Worm (Caenorhabditis elegans): ENCODE measurements around the gene Y49F6C.8.

ce11 chrII:3414383-3414910 lies 44.5 kb upstream of the Y49F6C.8 start, which contains the start of the genes F18A12.7 and F18A12.2:
- no peak for TF ChIP-seq scrt-1 (GFP tag; IDR thresholded peaks at IDR 0.05)
- TF ChIP-seq ceh-36 (tag; optimal IDR thresholded peaks at IDR 0.05) = no peak
- TF ChIP-seq sea-1 (GFP tag; conservative IDR thresholded peaks at IDR 0.05) = no peak
- no peak for TF ChIP-seq ama-1 (optimal IDR thresholded peaks at IDR 0.05)
- TF ChIP-seq tbx-37 (GFP tag; conservative IDR thresholded peaks at IDR 0.05) = no peak
- no peak for TF ChIP-seq tra-4 (tag; optimal IDR thresholded peaks at IDR 0.05)
- TF ChIP-seq hmbx-1 (tag; optimal IDR thresholded peaks at IDR 0.05) = no peak
- no peak for TF ChIP-seq flt-1 (GFP tag; IDR thresholded peaks at IDR 0.05)
- TF ChIP-seq F13C5.2 (tag; optimal IDR thresholded peaks at IDR 0.05) = no peak
- TF ChIP-seq B0310.2 (tag; optimal IDR thresholded peaks at IDR 0.05) = no peak
- TF ChIP-seq ceh-13 (GFP tag; optimal IDR thresholded peaks at IDR 0.05) = no peak
- TF ChIP-seq tbx-11 (GFP tag; IDR thresholded peaks at IDR 0.05) = no peak
- no peak for TF ChIP-seq pes-1 (GFP tag; IDR thresholded peaks at IDR 0.05)
- TF ChIP-seq hmg-4 (GFP tag; optimal IDR thresholded peaks at IDR 0.05) = no peak
